Fruit fly (Drosophila melanogaster) whole organism, wandering third instar larva: ENCODE data around the gene Acat1.

Experiments used
- Abd-B ChIP-seq: fragments of >200 bp; optimal IDR thresholded peaks from 2 replicates; lab custom pipeline; 2017; ENCODE audit warnings: missing biosample characterization, missing genetic modification characterization
- CG32264 ChIP-seq: fragments of 200-800 bp; sonication (Bioruptor generic); optimal IDR thresholded peaks from 2 replicates; lab custom pipeline; 2016; ENCODE audit warnings: missing biosample characterization, missing genetic modification characterization
- CG9705 ChIP-seq: fragments of 200-800 bp; sonication (Bioruptor generic); optimal IDR thresholded peaks from 2 replicates; lab custom pipeline; 2018; ENCODE audit warnings: missing biosample characterization, mild to moderate bottlenecking, missing genetic modification characterization
- CrebA ChIP-seq: fragments of 200-800 bp; sonication (Bioruptor generic); optimal IDR thresholded peaks from 2 replicates; lab custom pipeline; 2016; ENCODE audit warnings: missing biosample characterization, mild to moderate bottlenecking, missing genetic modification characterization, borderline replicate concordance
- Dfd ChIP-seq: fragments of >200 bp; optimal IDR thresholded peaks from 2 replicates; lab custom pipeline; 2017; ENCODE audit warnings: missing biosample characterization, missing genetic modification characterization
- Dif ChIP-seq: fragments of 200-275, 200-300 bp; sonication (Bioruptor generic); optimal IDR thresholded peaks from 2 replicates; lab custom pipeline; 2018; ENCODE audit warnings: missing biosample characterization, missing genetic modification characterization; ENCODE audit not compliant: partially characterized antibody
- GATAd ChIP-seq: sonication (Bioruptor generic); optimal IDR thresholded peaks from 2 replicates; lab custom pipeline; 2016; ENCODE audit warnings: missing biosample characterization, missing genetic modification characterization
- HLH106 ChIP-seq: fragments of 200-800 bp; optimal IDR thresholded peaks from 3 replicates; lab custom pipeline; 2019; ENCODE audit warnings: missing biosample characterization, mild to moderate bottlenecking, missing genetic modification characterization, moderate library complexity
- Hnf4 ChIP-seq: fragments of 200-800 bp; sonication (Bioruptor generic); optimal IDR thresholded peaks from 2 replicates; lab custom pipeline; 2016; ENCODE audit warnings: missing biosample characterization, mild to moderate bottlenecking, missing genetic modification characterization
- Hr78 ChIP-seq: fragments of >200 bp; optimal IDR thresholded peaks from 2 replicates; lab custom pipeline; 2017; ENCODE audit warnings: missing biosample characterization, missing genetic modification characterization
- Hr83 ChIP-seq: fragments of 200-300 bp; sonication (Bioruptor generic); optimal IDR thresholded peaks from 2 replicates; lab custom pipeline; 2016; ENCODE audit warnings: missing biosample characterization, mild to moderate bottlenecking, missing genetic modification characterization, moderate library complexity; ENCODE audit not compliant: poor library complexity, severe bottlenecking
- Jra ChIP-seq: sonication (Bioruptor generic); optimal IDR thresholded peaks from 2 replicates; lab custom pipeline; 2016; ENCODE audit warnings: missing biosample characterization, missing genetic modification characterization
- Mio ChIP-seq: sonication (Bioruptor generic); optimal IDR thresholded peaks from 2 replicates; lab custom pipeline; 2016; ENCODE audit warnings: missing biosample characterization, missing genetic modification characterization
- Myc ChIP-seq: fragments of >200 bp; optimal IDR thresholded peaks from 2 replicates; lab custom pipeline; 2017
- N ChIP-seq: fragments of >200 bp; optimal IDR thresholded peaks from 2 replicates; lab custom pipeline; 2018; ENCODE audit warnings: missing biosample characterization, missing external identifiers, missing genetic modification characterization
- OdsH ChIP-seq: fragments of 200-800 bp; sonication (Bioruptor generic); optimal IDR thresholded peaks from 2 replicates; lab custom pipeline; 2016; ENCODE audit warnings: missing biosample characterization, mild to moderate bottlenecking, missing genetic modification characterization
- Rel ChIP-seq, 2 experiments: fragments of 200-800 bp; sonication (Bioruptor generic) in 1 of 2; optimal IDR thresholded peaks; 2 replicates in 1 of 2; 3 replicates in 1 of 2; lab custom pipeline; 2016 to 2019; ENCODE audit warnings: mild to moderate bottlenecking in 2 of 2, missing biosample characterization in 2 of 2, missing genetic modification characterization in 2 of 2, moderate library complexity in 1 of 2
- Sp1 ChIP-seq: fragments of 200-800 bp; sonication (Bioruptor generic); optimal IDR thresholded peaks from 3 replicates; lab custom pipeline; 2019; ENCODE audit warnings: missing biosample characterization, mild to moderate bottlenecking, missing genetic modification characterization, moderate library complexity
- Vsx2 ChIP-seq: fragments of 200-300, 225-300 bp; sonication (Bioruptor generic); optimal IDR thresholded peaks from 2 replicates; lab custom pipeline; 2018; ENCODE audit warnings: missing biosample characterization, missing genetic modification characterization; ENCODE audit not compliant: partially characterized antibody
- br ChIP-seq: fragments of 200-800 bp; sonication (Bioruptor generic); optimal IDR thresholded peaks from 2 replicates; lab custom pipeline; 2016; ENCODE audit warnings: missing biosample characterization, missing genetic modification characterization
- brk ChIP-seq: fragments of 200-800 bp; sonication (Bioruptor generic); optimal IDR thresholded peaks from 2 replicates; lab custom pipeline; 2016; ENCODE audit warnings: missing biosample characterization, mild to moderate bottlenecking, missing genetic modification characterization
- dl ChIP-seq, 2 experiments: fragments of 175-275, 200-275 bp in 1 of 2; fragments of 200-275 bp in 1 of 2; sonication (Bioruptor generic); optimal IDR thresholded peaks; lab custom pipeline; 2018; ENCODE audit warnings: mild to moderate bottlenecking in 2 of 2, missing biosample characterization in 2 of 2, missing genetic modification characterization in 2 of 2, moderate library complexity in 2 of 2; ENCODE audit not compliant: partially characterized antibody in 2 of 2, insufficient read depth in 1 of 2
- dmrt93B ChIP-seq: fragments of 200-800 bp; sonication (Bioruptor generic); optimal IDR thresholded peaks from 2 replicates; lab custom pipeline; 2018; ENCODE audit warnings: missing biosample characterization, mild to moderate bottlenecking, missing genetic modification characterization
- dsf ChIP-seq: sonication (Bioruptor generic); optimal IDR thresholded peaks from 2 replicates; lab custom pipeline; 2016; ENCODE audit warnings: missing biosample characterization, missing genetic modification characterization, borderline replicate concordance
- ey ChIP-seq: fragments of 200-800 bp; sonication (Bioruptor generic); optimal IDR thresholded peaks from 2 replicates; lab custom pipeline; 2016; ENCODE audit warnings: missing biosample characterization, missing genetic modification characterization
- foxo ChIP-seq, 2 experiments: fragments of 200-800 bp; sonication (Bioruptor generic); optimal IDR thresholded peaks; 2 replicates in 1 of 2; 3 replicates in 1 of 2; lab custom pipeline; 2016 to 2017; ENCODE audit warnings: missing biosample characterization in 2 of 2, missing genetic modification characterization in 2 of 2
- fru ChIP-seq: fragments of 200-800 bp; sonication (Bioruptor generic); optimal IDR thresholded peaks from 3 replicates; lab custom pipeline; 2016; ENCODE audit warnings: missing biosample characterization, mild to moderate bottlenecking, missing genetic modification characterization
- h ChIP-seq: fragments of 200-800 bp; sonication (Bioruptor generic); optimal IDR thresholded peaks from 3 replicates; lab custom pipeline; 2016; ENCODE audit warnings: missing biosample characterization, mild to moderate bottlenecking, missing genetic modification characterization
- jim ChIP-seq: fragments of 175-275, 200-325 bp; sonication (Bioruptor generic); optimal IDR thresholded peaks from 2 replicates; lab custom pipeline; 2016; ENCODE audit warnings: missing biosample characterization, mild to moderate bottlenecking, missing genetic modification characterization
- lola ChIP-seq: fragments of >200 bp; optimal IDR thresholded peaks from 2 replicates; lab custom pipeline; 2017; ENCODE audit warnings: missing biosample characterization, missing genetic modification characterization
- pan ChIP-seq: fragments of >200 bp; optimal IDR thresholded peaks from 2 replicates; lab custom pipeline; 2017
- psq ChIP-seq: fragments of 200-800 bp; sonication (Bioruptor generic); optimal IDR thresholded peaks from 3 replicates; lab custom pipeline; 2017; ENCODE audit warnings: missing biosample characterization, mild to moderate bottlenecking, missing genetic modification characterization, moderate library complexity
- rgr ChIP-seq: fragments of 200-800 bp; sonication (Bioruptor generic); optimal IDR thresholded peaks from 3 replicates; lab custom pipeline; 2016; ENCODE audit warnings: missing biosample characterization, mild to moderate bottlenecking, missing genetic modification characterization
- sage ChIP-seq: fragments of 200-800 bp; sonication (Bioruptor generic); optimal IDR thresholded peaks from 2 replicates; lab custom pipeline; 2016; ENCODE audit warnings: missing biosample characterization, mild to moderate bottlenecking, missing genetic modification characterization
- sv ChIP-seq: fragments of 200-800 bp; sonication (Bioruptor generic); optimal IDR thresholded peaks from 3 replicates; lab custom pipeline; 2016; ENCODE audit warnings: missing biosample characterization, missing genetic modification characterization
- tai ChIP-seq: sonication (Bioruptor generic); optimal IDR thresholded peaks from 2 replicates; lab custom pipeline; 2016; ENCODE audit warnings: missing biosample characterization, missing genetic modification characterization
- usp ChIP-seq: fragments of >200 bp; optimal IDR thresholded peaks from 2 replicates; lab custom pipeline; 2017; ENCODE audit warnings: missing biosample characterization, missing genetic modification characterization
- woc ChIP-seq: sonication (Bioruptor generic); optimal IDR thresholded peaks from 2 replicates; lab custom pipeline; 2016; ENCODE audit warnings: missing biosample characterization, mild to moderate bottlenecking, missing genetic modification characterization

The Acat1 gene

DNA sequence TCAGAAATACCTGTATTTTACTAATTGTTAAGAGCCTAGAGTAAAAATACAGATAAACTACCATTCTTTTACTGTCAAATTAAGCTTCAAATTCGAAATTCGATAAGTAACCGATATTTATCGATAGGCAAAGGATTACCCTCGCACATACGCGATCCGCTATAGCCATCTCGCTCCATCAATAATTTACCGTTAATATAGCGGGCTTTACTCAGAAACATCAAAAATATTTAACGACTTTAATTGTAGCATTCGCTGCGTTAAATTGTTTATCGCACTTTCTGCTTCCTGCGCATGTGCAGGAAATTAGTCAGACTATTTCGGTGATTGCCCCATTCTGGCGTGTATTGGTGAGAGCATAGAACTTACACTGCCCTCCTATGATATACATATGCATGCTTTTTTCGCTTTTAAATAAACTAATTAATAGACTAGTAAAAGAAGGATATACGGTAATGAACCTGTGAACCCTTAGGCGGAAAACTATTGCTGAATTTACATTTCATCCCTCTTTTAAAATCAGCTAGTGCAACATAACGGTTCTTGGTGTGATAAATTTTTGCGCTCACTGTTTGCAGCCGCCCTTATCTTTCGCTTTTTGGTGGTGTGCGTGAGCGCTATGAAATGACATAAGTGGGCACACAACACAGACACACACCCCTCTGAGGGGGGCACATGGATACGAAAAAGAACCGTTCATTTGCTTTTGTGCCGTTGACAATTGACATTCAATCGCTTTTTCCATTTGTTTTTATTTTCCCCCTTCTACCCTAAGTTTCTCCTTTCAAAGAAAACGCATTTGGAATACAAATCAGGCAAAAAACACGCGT, 19.9 kb upstream of the Acat1 start, which contains the start of the genes dpr14 and spidey (continued):
- TF ChIP-seq Hnf4 (peak; percentile 70), Hr78 (GFP tag; lab: Kevin White, UChicago) (no peak), Abd-B (GFP tag; lab: Kevin White, UChicago) (no peak), Rel (GFP tag; optimal IDR thresholded peaks at IDR 0.05; lab: Kevin White, UChicago) (no peak), Rel (tag; optimal IDR thresholded peaks at IDR 0.05; lab: Kevin White, UChicago) (peak; percentile 82), Hr83 (GFP tag; lab: Kevin White, UChicago) (no peak), Myc (no peak), Mio (GFP tag; lab: Kevin White, UChicago) (peak; percentile 22), brk (no peak), ey (GFP tag; lab: Kevin White, UChicago) (peak; percentile 83), dsf (no peak), dmrt93B (GFP tag; lab: Kevin White, UChicago) (peak; percentile 62), tai (GFP tag; lab: Kevin White, UChicago) (no peak)

DNA sequence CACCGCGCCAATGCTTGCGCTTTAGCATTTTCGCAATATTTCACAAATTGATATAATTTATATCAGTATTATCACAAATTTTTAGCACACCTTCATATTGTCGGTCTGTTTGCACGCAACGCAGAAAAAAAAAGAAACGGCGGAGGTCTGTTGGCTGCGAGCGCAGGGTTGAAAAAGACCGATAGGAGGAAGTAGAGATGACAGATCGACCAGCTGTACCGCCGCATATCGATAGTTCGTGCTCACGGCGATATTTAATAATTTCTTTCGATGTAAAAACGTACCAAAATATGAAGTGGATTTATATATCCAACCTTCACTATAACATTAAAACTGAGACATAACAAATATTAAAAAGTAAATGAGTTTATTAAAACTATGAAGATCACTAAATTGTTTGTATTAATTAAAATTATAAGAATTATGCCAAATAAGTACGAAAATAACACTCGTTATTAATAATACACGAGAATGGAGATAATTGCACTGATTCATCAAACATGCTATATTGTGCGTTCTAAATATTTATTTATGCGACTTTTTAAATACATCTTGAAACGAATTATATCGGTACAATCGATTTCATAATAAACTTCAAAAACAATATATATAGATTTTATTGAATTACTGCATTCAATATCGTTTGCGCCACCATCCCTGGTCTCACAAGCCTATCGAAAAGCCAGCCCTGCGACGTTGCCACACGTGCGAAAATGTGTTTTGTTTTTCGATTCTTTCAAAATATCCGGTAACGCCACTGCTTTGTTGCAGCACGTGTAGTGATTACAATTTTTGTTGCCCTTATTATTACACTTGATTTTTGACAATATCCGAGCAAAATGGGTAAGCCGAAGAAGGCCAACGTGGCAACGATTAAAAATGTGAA, 12.8 kb upstream of the Acat1 start, which contains the start of the genes RpS6 and bys:
TSS of gene RpS6 (minus strand) at position 179 of the 886 bp plus-strand sequence.
TSS of gene bys (plus strand) at position 728 of the 886 bp plus-strand sequence.
- TF ChIP-seq Dfd (GFP tag; lab: Kevin White, UChicago) (no peak), Myc (peak; percentile 47), rgr (GFP tag; lab: Kevin White, UChicago) (peak; percentile 67), pan (lab: Kevin White, UChicago) (no peak), Vsx2 (no peak), fru (peak; percentile 19), CrebA (GFP tag; lab: Kevin White, UChicago) (no peak), br (GFP tag; lab: Kevin White, UChicago) (peak; percentile 48), foxo (GFP tag; optimal IDR thresholded peaks at IDR 0.05; lab: Kevin White, UChicago) (peak in 1 of 2 experiments; percentile 43), Sp1 (peak; percentile 64), OdsH (GFP tag; lab: Kevin White, UChicago) (peak; percentile 19), HLH106 (tag; lab: Kevin White, UChicago) (peak; percentile 43), CG9705 (GFP tag; lab: Kevin White, UChicago) (peak; percentile 19), GATAd (GFP tag; lab: Kevin White, UChicago) (peak; percentile 33), sage (GFP tag; lab: Kevin White, UChicago) (peak; percentile 7), Dif (GFP tag; lab: Kevin White, UChicago) (peak; percentile 41), dl (GFP tag; optimal IDR thresholded peaks at IDR 0.05; lab: Kevin White, UChicago; ENCODE audit: insufficient read depth in 1 of 2, partially characterized antibody in 2 of 2) (peak in 1 of 2 experiments; percentile 6), jim (GFP tag; lab: Kevin White, UChicago) (peak; percentile 57), Mio (GFP tag; lab: Kevin White, UChicago) (no peak), sv (GFP tag; lab: Kevin White, UChicago) (peak; percentile 39), ey (GFP tag; lab: Kevin White, UChicago) (peak; percentile 7), CG32264 (GFP tag; lab: Kevin White, UChicago) (no peak), woc (GFP tag; lab: Kevin White, UChicago) (peak; percentile 63), brk (peak; percentile 45), tai (GFP tag; lab: Kevin White, UChicago) (no peak), dmrt93B (GFP tag; lab: Kevin White, UChicago) (peak; percentile 40), Abd-B (GFP tag; lab: Kevin White, UChicago) (no peak), lola (GFP tag; lab: Kevin White, UChicago) (no peak), Hnf4 (peak; percentile 60), Jra (GFP tag; lab: Kevin White, UChicago) (peak; percentile 10), dsf (peak; percentile 44), Hr78 (GFP tag; lab: Kevin White, UChicago) (no peak), h (GFP tag; lab: Kevin White, UChicago) (peak; percentile 38), N (GFP tag; lab: Kevin White, UChicago) (no peak), psq (GFP tag; lab: Kevin White, UChicago) (peak; percentile 31), usp (GFP tag; lab: Kevin White, UChicago) (no peak), Rel (GFP tag; optimal IDR thresholded peaks at IDR 0.05; lab: Kevin White, UChicago) (no peak), Rel (tag; optimal IDR thresholded peaks at IDR 0.05; lab: Kevin White, UChicago) (no peak), Hr83 (GFP tag; lab: Kevin White, UChicago) (peak; percentile 93)
